Fruit fly (Drosophila melanogaster): Measurements from ENCODE around the gene stx.
A peak's percentile ranks its signal among the peaks of the same experiment; 100 is the strongest.

Gene stx

dm6 chrX:10750676-10751075 is 5.9 kb upstream of the stx start:
- TF ChIP-seq Eip78C (GFP tag) (peak; percentile 54), fd85E (GFP tag; optimal IDR thresholded peaks at IDR 0.05) (no peak), CG32006 (GFP tag; optimal IDR thresholded peaks at IDR 0.05) (no peak), Sox102F (GFP tag; optimal IDR thresholded peaks at IDR 0.05) (no peak), OdsH (GFP tag; optimal IDR thresholded peaks at IDR 0.05) (no peak), CG6792 (GFP tag; optimal IDR thresholded peaks at IDR 0.05) (no peak), acj6 (GFP tag; optimal IDR thresholded peaks at IDR 0.05) (no peak)

- TF ChIP-seq CG10669 (GFP tag; optimal IDR thresholded peaks at IDR 0.05): no peak
- peak; percentile 76 for TF ChIP-seq svp (GFP tag)
- TF ChIP-seq fkh (GFP tag; optimal IDR thresholded peaks at IDR 0.05): peak; percentile 1
These were observed 3.9 kb upstream of the stx start for dm6 chrX:10748647-10749046.

dm6 chrX:10745590-10745953 is 829 bp upstream of the stx start:
- no peak for TF ChIP-seq CG6276 (GFP tag; optimal IDR thresholded peaks at IDR 0.05)
- TF ChIP-seq CG32006 (GFP tag; optimal IDR thresholded peaks at IDR 0.05): no peak
- peak; percentile 75 for TF ChIP-seq svp (GFP tag)
- no peak for TF ChIP-seq fkh (GFP tag; optimal IDR thresholded peaks at IDR 0.05)
- no peak for TF ChIP-seq CG16779 (tag; optimal IDR thresholded peaks at IDR 0.05)
- TF ChIP-seq Sox15 (GFP tag; optimal IDR thresholded peaks at IDR 0.05): no peak
- no peak for TF ChIP-seq Hr4 (GFP tag; optimal IDR thresholded peaks at IDR 0.05)
- no peak for TF ChIP-seq CG31627 (GFP tag; optimal IDR thresholded peaks at IDR 0.05)

- TF ChIP-seq fd59A (GFP tag; optimal IDR thresholded peaks at IDR 0.05) (no peak), fkh (GFP tag; optimal IDR thresholded peaks at IDR 0.05) (no peak), Eip78C (GFP tag) (peak; percentile 50), CG6854 (GFP tag; optimal IDR thresholded peaks at IDR 0.05) (no peak), pdm3 (GFP tag; optimal IDR thresholded peaks at IDR 0.05) (no peak), Smox (GFP tag; optimal IDR thresholded peaks at IDR 0.05) (no peak), dac (GFP tag; optimal IDR thresholded peaks at IDR 0.05) (no peak), CG6276 (GFP tag; optimal IDR thresholded peaks at IDR 0.05) (peak; percentile 11), cyc (GFP tag; optimal IDR thresholded peaks at IDR 0.05) (no peak), net (GFP tag; optimal IDR thresholded peaks at IDR 0.05) (no peak)
These were observed 402 bp downstream of the stx start, which contains the start of gene ras for dm6 chrX:10744315-10744767. TSS of gene ras (plus strand) at chrX:10744502.

dm6 chrX:10743825-10744224 is 918 bp downstream of the stx start:
- TF ChIP-seq OdsH (GFP tag; optimal IDR thresholded peaks at IDR 0.05) (no peak), CG8119 (GFP tag; IDR thresholded peaks at IDR 0.05) (peak; percentile 33; the same call in 1 of the 3 replicates), spab (GFP tag; optimal IDR thresholded peaks at IDR 0.05) (no peak)

- no peak for TF ChIP-seq CG10631 (GFP tag; optimal IDR thresholded peaks at IDR 0.05)
- peak; percentile 76 for TF ChIP-seq eg (GFP tag; IDR thresholded peaks at IDR 0.05)
- no peak for TF ChIP-seq CG11294 (GFP tag; IDR thresholded peaks at IDR 0.05)
- TF ChIP-seq fkh (GFP tag; optimal IDR thresholded peaks at IDR 0.05): peak; percentile 36
- no peak for TF ChIP-seq svp (GFP tag)
- peak; percentile 56 for TF ChIP-seq CG6276 (GFP tag; optimal IDR thresholded peaks at IDR 0.05)
- TF ChIP-seq CG9139 (GFP tag; optimal IDR thresholded peaks at IDR 0.05): peak; percentile 17
- TF ChIP-seq CG6163 (GFP tag; IDR thresholded peaks at IDR 0.05): peak; percentile 52; the same call in 2 of the 3 replicates
- TF ChIP-seq CG15336 (GFP tag; IDR thresholded peaks at IDR 0.05): 0 out of 2 replicates have a peak, but pooled peaks have one; percentile 16
- TF ChIP-seq CG6792 (GFP tag; optimal IDR thresholded peaks at IDR 0.05): no peak
- TF ChIP-seq CG6808 (GFP tag; optimal IDR thresholded peaks at IDR 0.05): peak; percentile 4
- no peak for TF ChIP-seq Smox (GFP tag; optimal IDR thresholded peaks at IDR 0.05)
- TF ChIP-seq CG32006 (GFP tag; optimal IDR thresholded peaks at IDR 0.05): no peak
- TF ChIP-seq Eip75B (GFP tag; optimal IDR thresholded peaks at IDR 0.05): no peak
- peak; percentile 36 for TF ChIP-seq vri (GFP tag; optimal IDR thresholded peaks at IDR 0.05)
- no peak for TF ChIP-seq CG3919 (GFP tag; optimal IDR thresholded peaks at IDR 0.05)
- TF ChIP-seq CG8119 (GFP tag; IDR thresholded peaks at IDR 0.05): 0 out of 3 replicates have a peak, but pooled peaks have one; percentile 20
- no peak for TF ChIP-seq Sox14 (GFP tag; optimal IDR thresholded peaks at IDR 0.05)
These were observed 2.2 kb downstream of the stx start for dm6 chrX:10742578-10742976.
